Fruit fly (Drosophila melanogaster): Measurements from ENCODE around the gene CG15739.

Gene CG15739

dm6 chrX:11848507-11849264 lies 24.4 kb upstream of the CG15739 start (continued):
- peak; percentile 85 for TF ChIP-seq vvl (GFP tag; IDR thresholded peaks at IDR 0.05)
- TF ChIP-seq Taf1 (GFP tag; IDR thresholded peaks at IDR 0.05) = no peak
- TF ChIP-seq CG17359 (tag; optimal IDR thresholded peaks at IDR 0.05) = peak; percentile 71
- no peak for TF ChIP-seq Myb (GFP tag; optimal IDR thresholded peaks at IDR 0.05)
- no peak for TF ChIP-seq CG12942 (GFP tag; optimal IDR thresholded peaks at IDR 0.05)
- no peak for TF ChIP-seq Dll (GFP tag; IDR thresholded peaks at IDR 0.05; ENCODE audit: partially characterized antibody)
- no peak for TF ChIP-seq mam (GFP tag; optimal IDR thresholded peaks at IDR 0.05)
- TF ChIP-seq CG12659 (GFP tag; optimal IDR thresholded peaks at IDR 0.05) = peak; percentile 34
- TF ChIP-seq Oli (tag; optimal IDR thresholded peaks at IDR 0.05) = peak; percentile 54
- peak; percentile 41 for TF ChIP-seq oc (tag; optimal IDR thresholded peaks at IDR 0.05)
- TF ChIP-seq nerfin-2 (GFP tag; IDR thresholded peaks at IDR 0.05; ENCODE audit: partially characterized antibody) = no peak
- no peak for TF ChIP-seq ab (GFP tag; optimal IDR thresholded peaks at IDR 0.05)
- TF ChIP-seq CG7372 (GFP tag; IDR thresholded peaks at IDR 0.05) = no peak
- peak; percentile 17 for TF ChIP-seq Fer2 (tag; optimal IDR thresholded peaks at IDR 0.05)
- TF ChIP-seq Rfx (GFP tag; IDR thresholded peaks at IDR 0.05) = 0 out of 2 replicates have a peak, but pooled peaks have one; percentile 36
- peak; percentile 16; the same call in 1 of the 2 replicates for TF ChIP-seq CG14441 (GFP tag; IDR thresholded peaks at IDR 0.05)
- TF ChIP-seq Sox100B (GFP tag; optimal IDR thresholded peaks at IDR 0.05) = peak; percentile 51
- no peak for TF ChIP-seq Doc2 (GFP tag; IDR thresholded peaks at IDR 0.05)
- no peak for TF ChIP-seq CG18599 (GFP tag; optimal IDR thresholded peaks at IDR 0.05)
- TF ChIP-seq CG10209 (GFP tag; optimal IDR thresholded peaks at IDR 0.05) = peak; percentile 41
- TF ChIP-seq sqz (GFP tag; optimal IDR thresholded peaks at IDR 0.05) = peak; percentile 44
- no peak for TF ChIP-seq MESR4 (GFP tag; optimal IDR thresholded peaks at IDR 0.05)
- no peak for TF ChIP-seq ssp (GFP tag; IDR thresholded peaks at IDR 0.05)
- no peak for TF ChIP-seq ato (GFP tag; IDR thresholded peaks at IDR 0.05; ENCODE audit: partially characterized antibody)
- TF ChIP-seq Tbp (GFP tag; optimal IDR thresholded peaks at IDR 0.05) = no peak
- TF ChIP-seq Dip3 (GFP tag; optimal IDR thresholded peaks at IDR 0.05) = no peak
- no peak for TF ChIP-seq Drgx (GFP tag; IDR thresholded peaks at IDR 0.05)
- no peak for TF ChIP-seq Doc3 (GFP tag; IDR thresholded peaks at IDR 0.05; ENCODE audit: partially characterized antibody)
- TF ChIP-seq CG12299 (tag; optimal IDR thresholded peaks at IDR 0.05) = peak; percentile 13
- TF ChIP-seq CG9797 (GFP tag; optimal IDR thresholded peaks at IDR 0.05) = no peak
- peak; percentile 16 for TF ChIP-seq CG1233 (GFP tag; optimal IDR thresholded peaks at IDR 0.05)
- TF ChIP-seq CG2116 (GFP tag; optimal IDR thresholded peaks at IDR 0.05) = no peak
- peak; percentile 35 for TF ChIP-seq CG32772 (GFP tag; IDR thresholded peaks at IDR 0.05)
- TF ChIP-seq CG33213 (GFP tag; optimal IDR thresholded peaks at IDR 0.05) = no peak
- no peak for TF ChIP-seq dimm (GFP tag; IDR thresholded peaks at IDR 0.05)
- no peak for TF ChIP-seq Gug (GFP tag; IDR thresholded peaks at IDR 0.05)
- peak; percentile 30 for TF ChIP-seq HHEX (GFP tag; optimal IDR thresholded peaks at IDR 0.05)
- TF ChIP-seq Hsf (GFP tag; optimal IDR thresholded peaks at IDR 0.05) = no peak
- peak; percentile 43; the same call in 1 of the 2 replicates for TF ChIP-seq E2f1 (GFP tag; IDR thresholded peaks at IDR 0.05)
- TF ChIP-seq NC2α (GFP tag; optimal IDR thresholded peaks at IDR 0.05) = no peak
- peak in 1 of 2 experiments; percentile 27 for TF ChIP-seq dpn (GFP tag; optimal IDR thresholded peaks at IDR 0.05)
- TF ChIP-seq CG10543 (GFP tag; optimal IDR thresholded peaks at IDR 0.05) = no peak
- no peak for TF ChIP-seq nom (GFP tag; optimal IDR thresholded peaks at IDR 0.05)
- TF ChIP-seq CG13424 (tag; optimal IDR thresholded peaks at IDR 0.05) = peak; percentile 47
- TF ChIP-seq en (GFP tag; optimal IDR thresholded peaks at IDR 0.05) = no peak
- TF ChIP-seq CG34224 (GFP tag; IDR thresholded peaks at IDR 0.05; ENCODE audit: partially characterized antibody) = no peak
- peak; percentile 44; the same call in 1 of the 2 replicates for TF ChIP-seq ap (GFP tag; IDR thresholded peaks at IDR 0.05)
- TF ChIP-seq CG6813 (GFP tag; optimal IDR thresholded peaks at IDR 0.05) = no peak
- peak; percentile 36 for TF ChIP-seq Vsx1 (GFP tag; optimal IDR thresholded peaks at IDR 0.05)

Measured in whole organism, embryonic.